Worm (Caenorhabditis elegans): ENCODE data around the gene cyp-13A2.

DNA sequence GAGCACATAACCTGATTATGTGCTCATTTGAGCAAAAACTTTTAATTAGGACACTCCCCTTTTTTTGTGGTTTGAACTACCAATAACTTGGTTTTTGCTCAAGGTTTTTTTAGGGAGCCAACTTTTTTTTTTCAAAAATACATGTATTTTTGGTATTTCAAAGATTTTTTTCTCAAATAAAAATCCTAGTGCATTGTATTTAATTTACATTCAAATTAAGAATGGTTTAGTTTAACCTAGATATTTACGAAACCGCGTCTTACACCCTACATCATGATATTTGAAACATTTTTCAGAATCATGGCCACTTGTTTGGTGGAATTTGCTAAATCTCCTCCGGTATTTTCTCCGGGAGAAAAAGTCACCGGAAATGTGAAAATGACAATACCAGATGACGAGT lies 47.5 kb upstream of the cyp-13A2 start, which contains the start of gene arrd-5:
- no peak for TF ChIP-seq R02D3.7 (tag; optimal IDR thresholded peaks at IDR 0.05)
- TF ChIP-seq ama-1 (optimal IDR thresholded peaks at IDR 0.05), result no peak
- no peak for TF ChIP-seq ztf-4 (tag; optimal IDR thresholded peaks at IDR 0.05)
- TF ChIP-seq lin-15B (tag; optimal IDR thresholded peaks at IDR 0.05), result no peak
- TF ChIP-seq unc-62 (GFP tag; optimal IDR thresholded peaks at IDR 0.05), result no peak
- TF ChIP-seq nhr-77 (tag; optimal IDR thresholded peaks at IDR 0.05), result no peak
- TF ChIP-seq snpc-4 (tag; optimal IDR thresholded peaks at IDR 0.05), result no peak

Data from whole organism, L3 larva.